Fruit fly (Drosophila melanogaster) whole organism, embryonic: ENCODE results near the gene lectin-37Da.

Experiments
- CG6272 ChIP-seq: fragments of 200-800 bp; sonication (Bioruptor generic); IDR thresholded peaks from 2 replicates; pipeline ENCODE4 v1.3.6; 2022; ENCODE audit warnings: missing biosample characterization, missing genetic modification characterization
- Hr39 ChIP-seq: fragments of >200 bp; optimal IDR thresholded peaks from 2 replicates; lab custom pipeline; 2017
- sc ChIP-seq, 3 experiments: fragments of >200 bp in 2 of 3; fragments of 200-800 bp in 1 of 3; sonication (Bioruptor generic) in 1 of 3; optimal IDR thresholded peaks; 2 replicates in 2 of 3; 3 replicates in 1 of 3; lab custom pipeline; 2017; ENCODE audit warnings: mild to moderate bottlenecking in 1 of 3, missing biosample characterization in 1 of 3, missing genetic modification characterization in 1 of 3, missing genetic modification reagents in 1 of 3
- wek ChIP-seq: fragments of 200-800 bp; sonication (Bioruptor generic); optimal IDR thresholded peaks from 3 replicates; lab custom pipeline; 2018; ENCODE audit warnings: missing biosample characterization, mild to moderate bottlenecking, missing genetic modification characterization, moderate library complexity

- TF ChIP-seq sc (optimal IDR thresholded peaks at IDR 0.05; lab: Kevin White, UChicago): no peak
- TF ChIP-seq sc (GFP tag; optimal IDR thresholded peaks at IDR 0.05; lab: Kevin White, UChicago): no peak
- no peak for TF ChIP-seq CG6272 (GFP tag; lab: Robert Waterston, UW)
- TF ChIP-seq wek (GFP tag; lab: Kevin White, UChicago): no peak
- TF ChIP-seq Hr39 (lab: Kevin White, UChicago): no peak
These were observed 44.3 kb upstream of the lectin-37Da start for dm6 chr2L:19373809-19374208.
